Fruit fly (Drosophila melanogaster) whole organism, pupa: ENCODE results near the gene CG17271.

Experiments used
- CG13204 ChIP-seq: fragments of 200-800 bp; sonication (Bioruptor generic); optimal IDR thresholded peaks from 2 replicates; lab custom pipeline; 2018; ENCODE audit warnings: missing biosample characterization, mild to moderate bottlenecking, missing genetic modification characterization, moderate library complexity
- CG14655 ChIP-seq: fragments of 200-800 bp; sonication (Bioruptor generic); optimal IDR thresholded peaks from 3 replicates; lab custom pipeline; 2017; ENCODE audit warnings: mild to moderate bottlenecking, missing biosample characterization, missing genetic modification reagents, missing genetic modification characterization
- CG17806 ChIP-seq: fragments of 200-800 bp; sonication (Bioruptor generic); optimal IDR thresholded peaks from 2 replicates; lab custom pipeline; 2018; ENCODE audit warnings: missing biosample characterization, mild to moderate bottlenecking, missing genetic modification characterization, moderate library complexity
- CG8159 ChIP-seq: fragments of 200-800 bp; sonication (Bioruptor generic); optimal IDR thresholded peaks from 3 replicates; lab custom pipeline; 2018; ENCODE audit warnings: missing biosample characterization, mild to moderate bottlenecking, missing genetic modification characterization, moderate library complexity
- Ets98B ChIP-seq: fragments of 200-800 bp; sonication (Bioruptor generic); IDR thresholded peaks from 2 replicates; pipeline ENCODE4 v1.3.6; 2022; ENCODE audit warnings: missing biosample characterization, missing genetic modification characterization
- Pif1A ChIP-seq: fragments of 200-800 bp; sonication (Bioruptor generic); optimal IDR thresholded peaks from 3 replicates; lab custom pipeline; 2016; ENCODE audit warnings: missing biosample characterization, missing genetic modification characterization
- gl ChIP-seq: fragments of 200-800 bp; sonication (Bioruptor generic); optimal IDR thresholded peaks from 2 replicates; lab custom pipeline; 2018; ENCODE audit warnings: missing biosample characterization, mild to moderate bottlenecking, missing genetic modification characterization

- TF ChIP-seq Pif1A (no peak), gl (tag; lab: Kevin White, UChicago) (no peak), CG14655 (GFP tag; lab: Kevin White, UChicago) (no peak), CG8159 (tag; lab: Kevin White, UChicago) (no peak), CG17806 (no peak), CG13204 (GFP tag; lab: Kevin White, UChicago) (no peak), Ets98B (no peak)
These were observed 23.8 kb upstream of the CG17271 start for dm6 chr3R:20845493-20845892.
